Fruit fly (Drosophila melanogaster) whole organism, prepupa: Measurements from ENCODE around the gene CG13314.

ENCODE experiments used
- Blimp-1 ChIP-seq: fragments of 200-800 bp; sonication (Bioruptor generic); optimal IDR thresholded peaks from 3 replicates; lab custom pipeline; 2017; ENCODE audit warnings: missing biosample characterization, missing genetic modification characterization, mild to moderate bottlenecking, moderate library complexity, missing genetic modification reagents
- CG10631 ChIP-seq: fragments of 200-800 bp; sonication (Bioruptor generic); optimal IDR thresholded peaks from 2 replicates; lab custom pipeline; 2016; ENCODE audit warnings: missing biosample characterization, missing genetic modification characterization
- CG10669 ChIP-seq: fragments of 200-800 bp; sonication (Bioruptor generic); optimal IDR thresholded peaks from 3 replicates; lab custom pipeline; 2018; ENCODE audit warnings: missing biosample characterization, mild to moderate bottlenecking, missing genetic modification characterization, moderate library complexity
- CG11902 ChIP-seq: fragments of 200-800 bp; sonication (Bioruptor generic); optimal IDR thresholded peaks from 3 replicates; lab custom pipeline; 2016; ENCODE audit warnings: missing biosample characterization, missing genetic modification characterization
- CG15336 ChIP-seq: fragments of 200-800 bp; sonication (Bioruptor generic); IDR thresholded peaks from 2 replicates; pipeline ENCODE4 v1.3.6; 2022; ENCODE audit warnings: missing biosample characterization, missing genetic modification characterization
- CG1621 ChIP-seq: fragments of 200-800 bp; sonication (Bioruptor generic); optimal IDR thresholded peaks from 3 replicates; lab custom pipeline; 2018; ENCODE audit warnings: missing biosample characterization, mild to moderate bottlenecking, missing genetic modification characterization
- CG16779 ChIP-seq: fragments of 200-800 bp; sonication (Bioruptor generic); optimal IDR thresholded peaks from 3 replicates; lab custom pipeline; 2017; ENCODE audit warnings: missing biosample characterization, mild to moderate bottlenecking, missing genetic modification characterization
- CG3032 ChIP-seq: fragments of 200-800 bp; optimal IDR thresholded peaks from 2 replicates; lab custom pipeline; 2019; ENCODE audit warnings: missing biosample characterization, mild to moderate bottlenecking, missing genetic modification characterization, moderate library complexity
- CG31627 ChIP-seq: fragments of 200-800 bp; sonication (Bioruptor generic); optimal IDR thresholded peaks from 3 replicates; lab custom pipeline; 2016; ENCODE audit warnings: missing biosample characterization, missing genetic modification characterization
- CG32006 ChIP-seq: fragments of 200-800 bp; sonication (Bioruptor generic); optimal IDR thresholded peaks from 3 replicates; lab custom pipeline; 2017; ENCODE audit warnings: missing biosample characterization, mild to moderate bottlenecking, missing genetic modification characterization
- CG34406 ChIP-seq: fragments of 200-800 bp; sonication (Bioruptor generic); optimal IDR thresholded peaks from 3 replicates; lab custom pipeline; 2016; ENCODE audit warnings: missing biosample characterization, missing genetic modification characterization
- CG3919 ChIP-seq: fragments of 200-800 bp; sonication (Bioruptor generic); optimal IDR thresholded peaks from 3 replicates; lab custom pipeline; 2016; ENCODE audit warnings: missing biosample characterization, missing genetic modification characterization
- CG6163 ChIP-seq: fragments of 200-800 bp; sonication (Bioruptor generic); IDR thresholded peaks from 3 replicates; pipeline ENCODE4 v1.3.6; 2022; ENCODE audit warnings: missing biosample characterization, missing genetic modification characterization
- CG6276 ChIP-seq: fragments of 200-800 bp; sonication (Bioruptor generic); optimal IDR thresholded peaks from 2 replicates; lab custom pipeline; 2017; ENCODE audit warnings: missing biosample characterization, mild to moderate bottlenecking, missing genetic modification characterization
- CG6854 ChIP-seq: fragments of 200-800 bp; sonication (Bioruptor generic); optimal IDR thresholded peaks from 2 replicates; lab custom pipeline; 2017; ENCODE audit warnings: missing biosample characterization, mild to moderate bottlenecking, missing genetic modification characterization
- CG8119 ChIP-seq: fragments of 200-800 bp; sonication (Bioruptor generic); IDR thresholded peaks from 3 replicates; pipeline ENCODE4 v1.3.6; 2022; ENCODE audit warnings: missing biosample characterization, missing genetic modification characterization
- CG8319 ChIP-seq: fragments of 200-800 bp; sonication (Bioruptor generic); optimal IDR thresholded peaks from 3 replicates; lab custom pipeline; 2016; ENCODE audit warnings: missing biosample characterization, missing genetic modification characterization
- Eip75B ChIP-seq: fragments of 200-800 bp; sonication (Bioruptor generic); optimal IDR thresholded peaks from 3 replicates; lab custom pipeline; 2016; ENCODE audit warnings: missing biosample characterization, missing genetic modification characterization
- Eip93F ChIP-seq: fragments of 200-800 bp; sonication (Bioruptor generic); optimal IDR thresholded peaks from 2 replicates; lab custom pipeline; 2016; ENCODE audit warnings: missing biosample characterization, mild to moderate bottlenecking, missing genetic modification characterization
- Ets96B ChIP-seq: fragments of 200-800 bp; optimal IDR thresholded peaks from 2 replicates; lab custom pipeline; 2019; ENCODE audit warnings: missing biosample characterization, mild to moderate bottlenecking, missing genetic modification characterization, moderate library complexity
- Gug ChIP-seq: fragments of 200-800 bp; sonication (Bioruptor generic); IDR thresholded peaks from 2 replicates; pipeline ENCODE4 v1.3.6; 2022; ENCODE audit warnings: missing biosample characterization, missing genetic modification characterization
- Hr38 ChIP-seq: sonication (Bioruptor generic); optimal IDR thresholded peaks from 2 replicates; lab custom pipeline; 2016; ENCODE audit warnings: missing biosample characterization, missing genetic modification characterization
- Hr39 ChIP-seq: fragments of 200-800 bp; sonication (Bioruptor generic); optimal IDR thresholded peaks from 2 replicates; lab custom pipeline; 2016; ENCODE audit warnings: missing biosample characterization, missing genetic modification characterization
- Hr4 ChIP-seq: fragments of 200-800 bp; sonication (Bioruptor generic); optimal IDR thresholded peaks from 3 replicates; lab custom pipeline; 2016; ENCODE audit warnings: missing biosample characterization, missing genetic modification characterization
- Lpt ChIP-seq: fragments of 200-800 bp; sonication (Bioruptor generic); optimal IDR thresholded peaks from 3 replicates; lab custom pipeline; 2016; ENCODE audit warnings: missing biosample characterization, missing genetic modification characterization
- Met ChIP-seq: fragments of 200-800 bp; sonication (Bioruptor generic); optimal IDR thresholded peaks from 3 replicates; lab custom pipeline; 2016; ENCODE audit warnings: missing biosample characterization, missing genetic modification characterization
- OdsH ChIP-seq: fragments of 200-800 bp; sonication (Bioruptor generic); optimal IDR thresholded peaks from 3 replicates; lab custom pipeline; 2016; ENCODE audit warnings: missing biosample characterization, missing genetic modification characterization
- Sox102F ChIP-seq: fragments of 200-800 bp; sonication (Bioruptor generic); optimal IDR thresholded peaks from 2 replicates; lab custom pipeline; 2016; ENCODE audit warnings: missing biosample characterization, mild to moderate bottlenecking, missing genetic modification characterization
- achi ChIP-seq: fragments of 200-800 bp; sonication (Bioruptor generic); optimal IDR thresholded peaks from 3 replicates; lab custom pipeline; 2016; ENCODE audit warnings: missing biosample characterization, missing genetic modification characterization
- dac ChIP-seq: fragments of 200-800 bp; sonication (Bioruptor generic); optimal IDR thresholded peaks from 2 replicates; lab custom pipeline; 2017; ENCODE audit warnings: missing biosample characterization, mild to moderate bottlenecking, missing genetic modification characterization
- dsx ChIP-seq: fragments of 200-800 bp; optimal IDR thresholded peaks from 3 replicates; lab custom pipeline; 2019; ENCODE audit warnings: missing biosample characterization, mild to moderate bottlenecking, missing genetic modification characterization, moderate library complexity; ENCODE audit not compliant: poor library complexity, severe bottlenecking
- eg ChIP-seq: fragments of 200-800 bp; sonication (Bioruptor generic); IDR thresholded peaks from 3 replicates; pipeline ENCODE4 v1.3.6; 2022; ENCODE audit warnings: missing biosample characterization, missing genetic modification characterization
- esn ChIP-seq: fragments of 200-800 bp; sonication (Bioruptor generic); optimal IDR thresholded peaks from 2 replicates; lab custom pipeline; 2016; ENCODE audit warnings: missing biosample characterization, mild to moderate bottlenecking, missing genetic modification characterization, moderate library complexity
- fkh ChIP-seq: fragments of 200-800 bp; sonication (Bioruptor generic); optimal IDR thresholded peaks from 3 replicates; lab custom pipeline; 2017; ENCODE audit warnings: missing biosample characterization, mild to moderate bottlenecking, missing genetic modification characterization, moderate library complexity
- net ChIP-seq: fragments of 200-800 bp; sonication (Bioruptor generic); optimal IDR thresholded peaks from 3 replicates; lab custom pipeline; 2016; ENCODE audit warnings: missing biosample characterization, missing genetic modification characterization
- spab ChIP-seq: fragments of 200-800 bp; sonication (Bioruptor generic); optimal IDR thresholded peaks from 2 replicates; lab custom pipeline; 2017; ENCODE audit warnings: missing biosample characterization, mild to moderate bottlenecking, missing genetic modification characterization, missing genetic modification reagents
- ss ChIP-seq, 2 experiments: fragments of 200-800 bp; sonication (Bioruptor generic); optimal IDR thresholded peaks; 2 replicates in 1 of 2; 3 replicates in 1 of 2; lab custom pipeline; 2017 to 2018; ENCODE audit warnings: mild to moderate bottlenecking in 2 of 2, missing biosample characterization in 2 of 2, missing genetic modification characterization in 2 of 2, moderate library complexity in 1 of 2
- svp ChIP-seq: fragments of 200-800 bp; sonication (Bioruptor generic); peaks from one replicate; lab custom pipeline; 2016; ENCODE audit warnings: missing biosample characterization, missing genetic modification characterization
- topi ChIP-seq: fragments of 200-800 bp; sonication (Bioruptor generic); optimal IDR thresholded peaks from 3 replicates; lab custom pipeline; 2016; ENCODE audit warnings: missing biosample characterization, missing genetic modification characterization

The CG13314 gene

dm6 chr3L:9004788-9005246 is 23.2 kb downstream of the CG13314 start, which contains the start of gene Doc3 (continued):
- TF ChIP-seq CG6276 (GFP tag; lab: Kevin White, UChicago) = no peak
- TF ChIP-seq CG31627 (GFP tag; lab: Kevin White, UChicago) = no peak
- TF ChIP-seq svp (GFP tag; lab: Kevin White, UChicago) = peak; percentile 98
- TF ChIP-seq CG6854 (GFP tag; lab: Kevin White, UChicago) = peak; percentile 93
- peak; percentile 99 for TF ChIP-seq CG8319 (GFP tag; lab: Kevin White, UChicago)
- no peak for TF ChIP-seq Hr39 (GFP tag; lab: Kevin White, UChicago)
- TF ChIP-seq CG3919 (GFP tag; lab: Kevin White, UChicago) = no peak
- TF ChIP-seq CG10631 (GFP tag; lab: Kevin White, UChicago) = no peak
- TF ChIP-seq Met (GFP tag; lab: Kevin White, UChicago) = no peak
- TF ChIP-seq Ets96B (tag; lab: Kevin White, UChicago) = no peak
- TF ChIP-seq achi (GFP tag; lab: Kevin White, UChicago) = no peak
- no peak for TF ChIP-seq topi (GFP tag; lab: Kevin White, UChicago)
- TF ChIP-seq CG1621 = peak; percentile 3
- no peak for TF ChIP-seq CG8119 (GFP tag; lab: Robert Waterston, UW)
- TF ChIP-seq CG34406 (GFP tag; lab: Kevin White, UChicago) = no peak
- no peak for TF ChIP-seq esn (GFP tag; lab: Kevin White, UChicago)
- TF ChIP-seq CG3032 = no peak
- TF ChIP-seq eg = no peak
- TF ChIP-seq OdsH (GFP tag; lab: Kevin White, UChicago) = no peak
- TF ChIP-seq fkh (GFP tag; lab: Kevin White, UChicago) = peak; percentile 43
- TF ChIP-seq Lpt (GFP tag; lab: Kevin White, UChicago) = no peak
- TF ChIP-seq ss (GFP tag; optimal IDR thresholded peaks at IDR 0.05; lab: Kevin White, UChicago) = peak in 1 of 2 experiments; percentile 60
- no peak for TF ChIP-seq Blimp-1 (GFP tag; lab: Kevin White, UChicago)
- TF ChIP-seq dac (GFP tag; lab: Kevin White, UChicago) = no peak
- TF ChIP-seq dsx (GFP tag; lab: Kevin White, UChicago) = no peak
- TF ChIP-seq, all 60 proteins: peak for 7

- TF ChIP-seq CG11902 (GFP tag; lab: Kevin White, UChicago) (no peak), topi (GFP tag; lab: Kevin White, UChicago) (no peak), CG31627 (GFP tag; lab: Kevin White, UChicago) (no peak), Hr4 (GFP tag; lab: Kevin White, UChicago) (no peak), Sox102F (GFP tag; lab: Kevin White, UChicago) (no peak), Hr38 (no peak), Hr39 (GFP tag; lab: Kevin White, UChicago) (no peak), fkh (GFP tag; lab: Kevin White, UChicago) (no peak), Eip93F (GFP tag; lab: Kevin White, UChicago) (no peak), svp (GFP tag; lab: Kevin White, UChicago) (no peak)
- TF ChIP-seq, all 60 proteins: peak for 0
Observed at dm6 chr3L:9009738-9010137, 28.1 kb downstream of the CG13314 start, which contains the start of gene CG5194. Gene CG5194 (minus strand): TSS chr3L:9009838.

DNA sequence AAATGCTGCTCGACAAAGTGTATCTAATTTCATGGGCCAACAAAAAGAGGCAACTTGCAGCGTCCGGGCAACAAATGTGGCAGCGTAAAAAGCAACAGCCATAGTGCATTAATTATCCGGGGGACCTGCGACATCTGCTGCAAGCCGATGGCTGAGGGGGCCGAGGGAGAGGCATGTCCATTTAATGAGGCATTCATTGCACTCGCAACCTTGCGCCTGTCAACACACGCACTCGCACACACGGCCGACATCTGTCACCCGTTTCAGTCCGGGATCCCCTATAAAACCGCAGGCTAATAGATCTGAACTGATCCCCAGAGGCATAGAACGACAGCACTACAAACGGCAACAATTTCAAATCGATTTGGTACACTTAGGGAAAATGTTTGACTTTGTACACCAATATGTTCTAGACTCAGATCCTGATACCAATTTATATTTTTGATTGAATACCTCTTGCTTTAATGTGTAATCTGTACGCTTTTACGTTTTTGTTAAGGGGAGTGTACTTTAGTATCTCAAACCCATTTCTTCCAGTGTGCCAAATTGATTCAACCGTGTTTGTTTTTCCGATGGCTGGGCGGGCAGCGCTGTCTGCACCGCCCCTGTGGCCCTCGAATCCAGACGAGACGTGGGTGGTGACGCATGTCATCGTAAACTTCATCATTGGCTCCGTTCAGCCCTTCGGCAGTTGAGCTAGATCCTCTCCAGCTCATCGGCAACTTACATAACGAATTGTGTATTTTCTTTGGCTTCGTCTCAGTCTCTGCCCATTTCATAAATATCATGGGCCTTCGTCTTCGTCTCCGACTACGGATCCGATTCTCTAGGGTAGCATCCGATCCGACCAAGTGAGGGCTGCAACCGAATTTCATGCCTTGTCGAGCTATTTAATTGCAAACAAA is 30.1 kb downstream of the CG13314 start:
- TF ChIP-seq achi (GFP tag; lab: Kevin White, UChicago) (no peak), CG31627 (GFP tag; lab: Kevin White, UChicago) (no peak), Ets96B (tag; lab: Kevin White, UChicago) (peak; percentile 6), CG10669 (GFP tag; lab: Kevin White, UChicago) (peak; percentile 18), Met (GFP tag; lab: Kevin White, UChicago) (no peak), CG10631 (GFP tag; lab: Kevin White, UChicago) (no peak), fkh (GFP tag; lab: Kevin White, UChicago) (peak; percentile 0), svp (GFP tag; lab: Kevin White, UChicago) (peak; percentile 48), net (no peak), Hr38 (no peak), spab (GFP tag; lab: Kevin White, UChicago) (peak; percentile 22), CG15336 (no peak), CG16779 (tag; lab: Kevin White, UChicago) (no peak), CG34406 (GFP tag; lab: Kevin White, UChicago) (no peak), dsx (GFP tag; lab: Kevin White, UChicago) (peak; percentile 12), CG6163 (GFP tag; lab: Robert Waterston, UW) (peak; percentile 61), Eip93F (GFP tag; lab: Kevin White, UChicago) (no peak), Eip75B (GFP tag; lab: Kevin White, UChicago) (peak; percentile 16), CG3919 (GFP tag; lab: Kevin White, UChicago) (peak; percentile 21), Gug (GFP tag; lab: Robert Waterston, UW) (no peak), CG32006 (no peak)
